Worm (Caenorhabditis elegans): Measurements from ENCODE around the gene M163.21.

M163.21 gene

DNA sequence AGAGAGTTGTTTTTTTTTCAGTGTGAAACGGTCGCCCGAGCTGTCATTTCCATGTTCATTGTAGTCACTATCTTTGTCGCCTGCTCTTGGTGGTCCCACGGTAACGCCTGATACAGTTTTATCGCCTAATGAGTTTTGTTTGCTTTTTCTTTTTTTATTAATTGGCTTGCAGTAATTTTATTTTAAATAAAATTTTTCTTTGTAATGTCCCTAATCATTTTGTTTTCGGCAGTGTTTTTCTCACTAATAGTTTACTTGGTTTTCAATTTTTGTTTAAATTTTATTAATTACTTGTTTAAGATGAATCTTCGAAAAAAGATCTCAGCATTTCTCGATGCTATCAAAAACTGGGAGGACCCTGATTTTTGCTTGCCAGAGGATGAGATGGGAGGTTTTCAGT lies 1.0 kb upstream of the M163.21 start, which contains the start of gene M163.22:
TSS of gene M163.22 (plus strand) at position 301 of the 400 bp plus-strand sequence.
- TF ChIP-seq nhr-237 (tag; optimal IDR thresholded peaks at IDR 0.05) (no peak), unc-130 (GFP tag; optimal IDR thresholded peaks at IDR 0.05) (no peak), F26F4.8 (GFP tag; conservative IDR thresholded peaks at IDR 0.05) (no peak), nhr-42 (GFP tag; IDR thresholded peaks at IDR 0.05) (no peak), T20F7.1 (GFP tag; optimal IDR thresholded peaks at IDR 0.05) (no peak), zfp-2 (tag; optimal IDR thresholded peaks at IDR 0.05) (no peak), lsy-2 (tag; optimal IDR thresholded peaks at IDR 0.05) (no peak), spr-3 (GFP tag; optimal IDR thresholded peaks at IDR 0.05) (no peak), pha-4 (GFP tag; IDR thresholded peaks at IDR 0.05) (no peak), pha-4 (tag; optimal IDR thresholded peaks at IDR 0.05) (no peak), rbr-2 (tag; optimal IDR thresholded peaks at IDR 0.05) (no peak), daf-8 (GFP tag; IDR thresholded peaks at IDR 0.05) (no peak), ama-1 (optimal IDR thresholded peaks at IDR 0.05) (no peak), vab-7 (GFP tag; IDR thresholded peaks at IDR 0.05) (no peak), tra-1 (GFP tag; IDR thresholded peaks at IDR 0.05) (no peak), tag-97 (GFP tag; IDR thresholded peaks at IDR 0.05) (no peak), sdz-12 (GFP tag; optimal IDR thresholded peaks at IDR 0.05) (no peak), lin-13 (GFP tag; optimal IDR thresholded peaks at IDR 0.05) (no peak), lin-38 (GFP tag; IDR thresholded peaks at IDR 0.05) (no peak), egl-27 (tag; optimal IDR thresholded peaks at IDR 0.05) (no peak)

DNA sequence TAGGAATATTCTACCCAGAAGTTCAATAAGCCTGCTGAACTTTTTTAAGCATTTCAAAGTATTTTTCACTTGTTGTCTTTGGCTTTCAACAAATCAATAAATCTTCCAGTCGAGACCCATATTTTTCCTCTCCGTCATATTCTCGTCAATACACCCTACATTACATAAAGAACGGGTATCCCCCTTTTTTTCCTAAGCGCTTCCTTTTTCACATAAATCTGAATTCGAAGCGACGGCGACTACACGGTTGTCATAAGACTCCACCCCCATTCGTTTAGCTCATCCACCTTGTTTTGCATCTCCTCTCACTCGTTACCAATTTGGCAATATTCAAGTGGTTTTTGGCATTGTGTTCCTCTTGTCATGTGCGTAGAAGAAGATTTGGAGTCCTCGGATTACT lies 2.7 kb downstream of the M163.21 start, which contains the start of gene M163.9:
TSS of gene M163.9 (plus strand) at position 301 of the 400 bp plus-strand sequence.
- TF ChIP-seq Y75B8A.6 (GFP tag; IDR thresholded peaks at IDR 0.05) (no peak), daf-19 (GFP tag; conservative IDR thresholded peaks at IDR 0.05) (no peak), hmg-1.1 (GFP tag; IDR thresholded peaks at IDR 0.05) (no peak), zip-11 (GFP tag; IDR thresholded peaks at IDR 0.05) (no peak), nhr-25 (tag; optimal IDR thresholded peaks at IDR 0.05; ENCODE audit: borderline replicate concordance, insufficient read depth) (no peak), ZK546.5 (tag; optimal IDR thresholded peaks at IDR 0.05) (no peak), tag-97 (GFP tag; IDR thresholded peaks at IDR 0.05) (no peak), tra-1 (GFP tag; IDR thresholded peaks at IDR 0.05) (no peak), mes-2 (tag; optimal IDR thresholded peaks at IDR 0.05; ENCODE audit: poor library complexity, severe bottlenecking) (no peak)

DNA sequence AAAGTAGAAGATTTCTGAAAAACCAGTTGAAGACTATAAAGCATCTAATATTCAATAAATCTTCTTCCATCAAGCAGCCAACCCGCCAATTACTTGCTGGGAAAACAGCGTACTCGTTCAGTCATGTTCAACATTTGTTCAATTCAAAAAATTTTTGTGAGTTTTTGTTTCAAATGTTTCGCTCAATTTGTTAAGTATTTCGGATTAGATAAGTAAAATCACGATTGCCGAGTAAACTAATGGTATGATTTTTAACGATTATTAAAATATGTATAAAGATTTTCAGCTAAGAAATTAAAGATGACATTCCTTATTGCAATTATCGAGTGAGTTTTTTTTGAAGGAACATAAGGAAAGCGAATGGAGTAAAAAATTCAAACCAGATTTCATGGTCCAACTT lies 4.1 kb downstream of the M163.21 start, which contains the start of gene M163.10:
TSS of gene M163.10 (plus strand) at position 301 of the 400 bp plus-strand sequence.
- TF ChIP-seq nhr-48 (tag; optimal IDR thresholded peaks at IDR 0.05) (no peak), hif-1 (tag; optimal IDR thresholded peaks at IDR 0.05) (no peak), ztf-7 (tag; optimal IDR thresholded peaks at IDR 0.05) (no peak), jun-1 (tag; optimal IDR thresholded peaks at IDR 0.05) (no peak), zip-11 (GFP tag; IDR thresholded peaks at IDR 0.05) (no peak), F10B5.3 (tag; optimal IDR thresholded peaks at IDR 0.05) (no peak), madf-9 (GFP tag; conservative IDR thresholded peaks at IDR 0.05) (no peak), daf-16 (GFP tag; optimal IDR thresholded peaks at IDR 0.05) (no peak), daf-16 (tag; optimal IDR thresholded peaks at IDR 0.05) (no peak), dmd-8 (GFP tag; IDR thresholded peaks at IDR 0.05) (no peak), daf-12 (tag; optimal IDR thresholded peaks at IDR 0.05) (no peak)

DNA sequence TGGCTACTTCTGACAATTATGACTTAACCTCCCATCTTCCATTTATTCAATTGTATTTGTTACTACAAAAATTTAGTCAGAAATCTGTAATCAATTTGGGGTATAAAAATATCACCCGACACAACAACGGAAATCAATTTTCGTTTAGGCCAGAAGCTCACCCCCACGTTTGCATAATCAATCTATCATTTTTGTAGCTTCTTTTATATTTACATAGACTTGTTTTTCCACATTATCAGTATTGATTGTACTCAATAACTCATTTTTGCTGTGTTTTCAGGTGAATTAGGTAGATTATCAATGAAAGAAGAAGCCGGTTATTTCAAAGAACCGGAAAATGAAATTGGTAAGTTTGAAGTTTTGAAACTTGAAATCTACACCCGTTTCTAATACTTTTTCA lies 7.1 kb downstream of the M163.21 start, which contains the start of gene M163.5:
TSS of gene M163.5 (plus strand) at position 301 of the 400 bp plus-strand sequence.
- TF ChIP-seq Y5F2A.4 (GFP tag; optimal IDR thresholded peaks at IDR 0.05) (no peak), hlh-11 (tag; optimal IDR thresholded peaks at IDR 0.05) (no peak), daf-8 (GFP tag; IDR thresholded peaks at IDR 0.05) (no peak), vab-7 (GFP tag; IDR thresholded peaks at IDR 0.05) (no peak), tag-97 (GFP tag; IDR thresholded peaks at IDR 0.05) (no peak), F49E8.2 (tag; optimal IDR thresholded peaks at IDR 0.05; ENCODE audit: borderline replicate concordance) (no peak), ZK337.2 (GFP tag; IDR thresholded peaks at IDR 0.05) (no peak), dmd-6 (GFP tag; IDR thresholded peaks at IDR 0.05) (no peak), gei-8 (GFP tag; optimal IDR thresholded peaks at IDR 0.05) (no peak), skn-1 (tag; optimal IDR thresholded peaks at IDR 0.05) (no peak), zip-11 (GFP tag; IDR thresholded peaks at IDR 0.05) (no peak), daf-12 (tag; optimal IDR thresholded peaks at IDR 0.05) (no peak)
